Worm (Caenorhabditis elegans) whole organism, L2 larva: ENCODE measurements around the gene F58E6.6.

Experiments used
- C34F6.9 ChIP-seq: fragments of 150-350 bp; optimal IDR thresholded peaks from 2 replicates; lab custom pipeline; 2014; ENCODE audit warnings: missing biosample characterization, missing genetic modification characterization
- F13H6.1 ChIP-seq: sonication (generic microtip); optimal IDR thresholded peaks from 2 replicates; lab custom pipeline; 2016; ENCODE audit warnings: missing genetic modification characterization, missing compliant biosample characterization
- R02D3.7 ChIP-seq: fragments of 150-350 bp; optimal IDR thresholded peaks from 2 replicates; lab custom pipeline; 2014; ENCODE audit warnings: missing biosample characterization, missing genetic modification characterization
- ZK546.5 ChIP-seq: sonication (generic microtip); optimal IDR thresholded peaks from 2 replicates; lab custom pipeline; 2017; ENCODE audit warnings: missing biosample characterization, missing genetic modification characterization
- alr-1 ChIP-seq: fragments of 150-350 bp; optimal IDR thresholded peaks from 2 replicates; lab custom pipeline; 2014; ENCODE audit warnings: missing biosample characterization, missing genetic modification characterization
- aly-2 ChIP-seq: fragments of 150-350 bp; optimal IDR thresholded peaks from 2 replicates; lab custom pipeline; 2014; ENCODE audit warnings: missing biosample characterization, missing genetic modification characterization
- blmp-1 ChIP-seq: sonication (generic microtip); optimal IDR thresholded peaks from 2 replicates; lab custom pipeline; 2017; ENCODE audit warnings: missing genetic modification characterization, mild to moderate bottlenecking, missing compliant biosample characterization, antibody characterized with exemption, moderate library complexity; ENCODE audit not compliant: insufficient read depth
- ceh-16 ChIP-seq: fragments of 150-350 bp; optimal IDR thresholded peaks from 2 replicates; lab custom pipeline; 2014; ENCODE audit warnings: missing biosample characterization, missing genetic modification characterization
- elt-3 ChIP-seq: sonication (generic microtip); optimal IDR thresholded peaks from 2 replicates; lab custom pipeline; 2017; ENCODE audit warnings: missing biosample characterization, missing genetic modification characterization
- fos-1 ChIP-seq: fragments of 150-350 bp; optimal IDR thresholded peaks from 2 replicates; lab custom pipeline; 2014; ENCODE audit warnings: missing biosample characterization, missing genetic modification characterization
- lin-11 ChIP-seq: fragments of 150-350 bp; sonication (generic microtip); optimal IDR thresholded peaks from 2 replicates; lab custom pipeline; 2014; ENCODE audit warnings: missing biosample characterization, missing genetic modification characterization, inconsistent platforms, mixed read lengths
- lin-13 ChIP-seq: fragments of 150-350 bp; optimal IDR thresholded peaks from 2 replicates; lab custom pipeline; 2014; ENCODE audit warnings: missing biosample characterization, missing genetic modification reagents, missing genetic modification characterization
- lin-39 ChIP-seq: fragments of 150-350 bp; optimal IDR thresholded peaks from 2 replicates; lab custom pipeline; 2014; ENCODE audit warnings: missing biosample characterization, missing genetic modification reagents, missing genetic modification characterization
- lsy-2 ChIP-seq, 2 experiments: fragments of 150-350 bp in 1 of 2; sonication (generic microtip) in 1 of 2; optimal IDR thresholded peaks; 2 replicates each; lab custom pipeline; 2014 to 2017; ENCODE audit warnings: missing biosample characterization in 2 of 2, missing genetic modification characterization in 2 of 2
- mdl-1 ChIP-seq, 2 experiments: fragments of 150-350 bp in 1 of 2; sonication (generic microtip) in 1 of 2; optimal IDR thresholded peaks; 2 replicates each; lab custom pipeline; 2017; ENCODE audit warnings: missing biosample characterization in 2 of 2, missing genetic modification characterization in 2 of 2
- nhr-12 ChIP-seq: fragments of 150-350 bp; optimal IDR thresholded peaks from 2 replicates; lab custom pipeline; 2014; ENCODE audit warnings: missing biosample characterization, missing genetic modification characterization
- nhr-129 ChIP-seq: fragments of 150-350 bp; optimal IDR thresholded peaks from 2 replicates; lab custom pipeline; 2014; ENCODE audit warnings: missing biosample characterization, missing genetic modification characterization
- nhr-21 ChIP-seq: fragments of 150-350 bp; optimal IDR thresholded peaks from 2 replicates; lab custom pipeline; 2014; ENCODE audit warnings: missing biosample characterization, missing genetic modification characterization
- nhr-25 ChIP-seq: fragments of 150-350 bp; sonication (generic microtip); optimal IDR thresholded peaks from 3 replicates; lab custom pipeline; 2014; ENCODE audit warnings: missing biosample characterization, missing genetic modification characterization
- nhr-6 ChIP-seq: fragments of 150-350 bp; optimal IDR thresholded peaks from 2 replicates; lab custom pipeline; 2014; ENCODE audit warnings: missing biosample characterization, missing genetic modification characterization
- sem-4 ChIP-seq: fragments of 150-350 bp; optimal IDR thresholded peaks from 2 replicates; lab custom pipeline; 2014; ENCODE audit warnings: missing biosample characterization, missing genetic modification reagents, missing genetic modification characterization
- skn-1 ChIP-seq: sonication (generic microtip); optimal IDR thresholded peaks from 2 replicates; lab custom pipeline; 2017; ENCODE audit warnings: missing biosample characterization, missing genetic modification characterization
- sma-3 ChIP-seq: sonication (generic microtip); optimal IDR thresholded peaks from 2 replicates; lab custom pipeline; 2016; ENCODE audit warnings: missing genetic modification reagents, missing genetic modification characterization, missing compliant biosample characterization
- sma-9 ChIP-seq, 2 experiments: fragments of 150-350 bp in 1 of 2; sonication (generic microtip) in 1 of 2; optimal IDR thresholded peaks; 2 replicates each; lab custom pipeline; 2014 to 2016; ENCODE audit warnings: missing genetic modification characterization in 2 of 2, mild to moderate bottlenecking in 1 of 2, missing biosample characterization in 1 of 2, missing compliant biosample characterization in 1 of 2, missing genetic modification reagents in 1 of 2, moderate library complexity in 1 of 2
- unc-39 ChIP-seq: fragments of 150-350 bp; optimal IDR thresholded peaks from 2 replicates; lab custom pipeline; 2014; ENCODE audit warnings: missing biosample characterization, missing genetic modification characterization
- zag-1 ChIP-seq: fragments of 150-350 bp; optimal IDR thresholded peaks from 2 replicates; lab custom pipeline; 2014; ENCODE audit warnings: missing biosample characterization, missing genetic modification characterization
- ztf-1 ChIP-seq: fragments of 200-800 bp; sonication (Bioruptor generic); conservative IDR thresholded peaks from 2 replicates; pipeline ENCODE4 v1.3.6; 2022; ENCODE audit warnings: missing genetic modification characterization, missing compliant biosample characterization

The F58E6.6 gene

DNA sequence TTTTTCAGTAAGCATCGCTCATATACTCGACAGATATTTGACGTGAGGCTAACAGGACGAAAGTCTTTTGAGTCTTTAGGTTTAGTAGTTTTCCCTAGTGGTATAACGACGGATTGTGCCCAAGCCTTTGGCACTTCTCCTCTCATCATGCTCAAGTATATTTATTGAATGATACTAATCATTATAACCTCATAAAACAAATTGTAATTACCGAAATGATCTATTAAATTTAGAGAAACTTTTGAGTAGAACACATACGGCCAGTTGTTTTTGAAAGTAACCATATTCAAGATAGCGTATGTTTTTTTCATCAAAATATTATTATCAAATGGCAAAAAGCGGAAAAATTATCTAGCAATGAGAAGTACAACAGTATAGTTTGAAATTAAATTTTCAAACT is 18.5 kb upstream of the F58E6.6 start:
- TF ChIP-seq nhr-25 (tag; lab: Kevin White, UChicago) (no peak), elt-3 (tag; lab: Kevin White, UChicago) (no peak)

DNA sequence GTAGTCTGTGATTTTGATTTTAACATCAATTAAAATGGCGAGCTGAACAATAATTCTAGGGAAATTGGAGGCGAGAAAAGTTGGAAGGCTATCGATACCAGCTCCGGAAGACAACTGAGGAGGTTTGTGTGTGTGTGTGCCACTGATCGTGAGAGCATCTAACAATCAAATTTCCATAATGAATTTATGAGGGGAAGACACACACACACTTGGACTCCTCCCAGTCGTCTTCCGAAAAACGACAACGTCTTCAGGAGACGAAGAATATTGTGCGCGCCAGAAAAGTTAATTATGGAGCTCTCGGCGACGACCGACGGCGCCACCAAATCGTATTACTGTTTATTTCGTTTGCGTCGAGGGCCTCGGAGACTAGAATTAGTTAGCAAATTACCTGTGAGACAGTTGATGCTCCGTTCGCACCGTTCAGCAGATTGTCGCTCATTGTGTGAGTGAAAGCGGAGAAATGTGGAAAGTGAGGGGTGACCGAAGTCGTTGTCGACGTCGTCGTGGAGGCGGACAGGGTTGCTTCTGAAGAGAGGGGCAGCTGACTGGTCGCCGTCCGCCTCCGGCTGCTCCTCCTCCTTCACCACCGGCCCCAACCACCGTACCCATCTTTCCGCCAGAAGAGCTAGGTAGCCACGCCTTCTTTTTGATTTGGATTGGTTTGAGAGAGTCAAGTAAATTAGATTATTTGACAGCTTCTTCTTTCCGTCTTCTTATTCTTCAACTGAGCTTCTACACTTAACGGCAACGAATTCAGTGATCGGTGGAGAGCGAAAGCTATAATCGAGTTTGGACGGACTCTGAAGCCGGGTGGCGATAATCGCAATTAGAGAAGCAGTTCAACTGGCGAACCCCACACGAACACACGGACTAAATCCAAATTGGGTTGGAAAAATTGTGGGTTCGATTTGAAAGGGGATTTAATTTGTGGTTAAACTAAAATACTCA is 16.3 kb upstream of the F58E6.6 start, which contains the start of gene unc-42:
Gene unc-42, minus strand, starts transcription at position 564 of the 951 bp plus-strand sequence.
- TF ChIP-seq zag-1 (tag; lab: Kevin White, UChicago) (peak; percentile 54), sma-9 (GFP tag; optimal IDR thresholded peaks at IDR 0.05; lab: Kevin White, UChicago) (peak; percentile 56), sma-9 (tag; optimal IDR thresholded peaks at IDR 0.05; lab: Kevin White, UChicago) (no peak), nhr-129 (tag; lab: Kevin White, UChicago) (no peak), lsy-2 (tag; optimal IDR thresholded peaks at IDR 0.05; lab: Kevin White, UChicago) (peak in 1 of 2 experiments; percentile 30)
- TF ChIP-seq, all 48 proteins: peak for 3

DNA sequence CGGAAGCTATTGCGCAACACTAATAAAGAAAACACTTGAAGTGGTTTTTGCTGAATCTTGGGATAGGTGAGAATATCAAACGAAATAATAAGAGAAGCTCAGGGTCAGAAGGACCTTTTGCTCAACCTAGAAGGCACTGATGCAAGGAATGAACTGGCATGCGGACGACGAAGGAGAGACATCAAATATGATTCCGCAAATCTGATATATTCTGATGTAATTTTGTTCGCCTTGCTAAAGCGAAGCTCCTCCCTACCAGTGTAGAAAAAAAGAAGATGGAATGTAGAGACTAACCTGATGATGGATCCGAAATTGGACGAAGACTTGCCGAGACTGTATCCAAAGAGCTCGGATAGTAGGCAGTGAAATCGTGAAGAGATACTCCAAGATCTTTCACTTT is 15.1 kb upstream of the F58E6.6 start:
- TF ChIP-seq elt-3 (tag; lab: Kevin White, UChicago), result no peak
- TF ChIP-seq blmp-1 (tag; lab: Kevin White, UChicago), result no peak
- TF ChIP-seq mdl-1 (tag; optimal IDR thresholded peaks at IDR 0.05; lab: Kevin White, UChicago), result no peak
- no peak for TF ChIP-seq nhr-12 (tag; lab: Kevin White, UChicago)
- no peak for TF ChIP-seq lin-39 (tag; lab: Kevin White, UChicago)
- no peak for TF ChIP-seq nhr-25 (tag; lab: Kevin White, UChicago)
- no peak for TF ChIP-seq ztf-1 (GFP tag; lab: Robert Waterston, UW)
- no peak for TF ChIP-seq ZK546.5 (tag; lab: Kevin White, UChicago)

DNA sequence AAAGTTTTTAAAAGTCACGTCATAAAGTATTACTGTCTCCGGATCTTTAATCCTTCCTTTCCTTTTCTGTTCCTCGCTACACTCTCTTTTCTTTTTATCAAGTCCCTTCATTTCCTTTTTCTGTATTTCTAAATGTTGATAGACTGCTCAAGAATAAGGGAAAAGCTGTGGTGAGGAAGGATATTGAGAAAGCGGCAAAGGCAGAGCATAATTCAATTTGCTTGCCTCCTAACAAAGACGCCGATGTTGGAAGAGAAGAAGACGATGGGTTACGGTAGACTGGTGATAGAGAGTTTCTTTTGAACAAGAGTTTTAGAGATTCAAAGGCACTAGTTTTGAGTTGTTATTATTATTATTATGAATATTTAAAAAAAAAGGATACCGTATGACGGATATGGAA is 12.8 kb upstream of the F58E6.6 start:
- peak; percentile 39 for TF ChIP-seq C34F6.9 (tag; lab: Kevin White, UChicago)
- no peak for TF ChIP-seq alr-1 (tag; lab: Kevin White, UChicago)
- TF ChIP-seq sem-4 (tag; lab: Kevin White, UChicago), result peak; percentile 12
- no peak for TF ChIP-seq aly-2 (tag; lab: Kevin White, UChicago)
- peak; percentile 0 for TF ChIP-seq zag-1 (tag; lab: Kevin White, UChicago)
- peak; percentile 59 for TF ChIP-seq sma-9 (GFP tag; optimal IDR thresholded peaks at IDR 0.05; lab: Kevin White, UChicago)
- TF ChIP-seq sma-9 (tag; optimal IDR thresholded peaks at IDR 0.05; lab: Kevin White, UChicago), result no peak
- peak; percentile 20 to 81 for TF ChIP-seq lsy-2 (tag; optimal IDR thresholded peaks at IDR 0.05; lab: Kevin White, UChicago)
- TF ChIP-seq nhr-6, result peak; percentile 2

DNA sequence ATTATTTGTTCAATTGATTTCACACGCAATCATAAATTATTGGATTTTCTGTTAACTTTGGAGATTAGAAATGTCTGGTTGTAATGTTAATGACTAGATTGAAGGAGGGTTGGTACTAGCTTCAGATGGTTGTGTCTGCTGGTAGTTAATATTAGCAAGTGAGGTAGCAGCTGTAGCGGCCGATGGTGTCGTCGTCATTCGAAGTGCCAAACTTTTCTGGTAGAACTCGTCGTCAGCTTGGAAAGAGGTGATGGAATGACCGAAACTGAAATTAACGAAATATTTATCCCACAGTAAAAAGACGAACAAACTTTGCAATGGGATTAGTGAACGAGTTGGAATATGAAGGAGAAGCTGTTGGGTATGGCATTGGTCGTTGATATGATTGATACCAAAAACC is 11.7 kb upstream of the F58E6.6 start:
- no peak for TF ChIP-seq lsy-2 (tag; optimal IDR thresholded peaks at IDR 0.05; lab: Kevin White, UChicago)
- no peak for TF ChIP-seq C34F6.9 (tag; lab: Kevin White, UChicago)
- TF ChIP-seq F13H6.1 (tag; lab: Kevin White, UChicago), result no peak
- TF ChIP-seq sem-4 (tag; lab: Kevin White, UChicago), result no peak
- no peak for TF ChIP-seq fos-1 (tag; lab: Kevin White, UChicago)
- TF ChIP-seq nhr-21 (tag; lab: Kevin White, UChicago), result no peak
- TF ChIP-seq unc-39 (tag; lab: Kevin White, UChicago), result no peak
- TF ChIP-seq lin-39 (tag; lab: Kevin White, UChicago), result no peak
- no peak for TF ChIP-seq lin-13 (GFP tag; lab: Kevin White, UChicago)
- no peak for TF ChIP-seq lin-11 (tag; lab: Kevin White, UChicago)

DNA sequence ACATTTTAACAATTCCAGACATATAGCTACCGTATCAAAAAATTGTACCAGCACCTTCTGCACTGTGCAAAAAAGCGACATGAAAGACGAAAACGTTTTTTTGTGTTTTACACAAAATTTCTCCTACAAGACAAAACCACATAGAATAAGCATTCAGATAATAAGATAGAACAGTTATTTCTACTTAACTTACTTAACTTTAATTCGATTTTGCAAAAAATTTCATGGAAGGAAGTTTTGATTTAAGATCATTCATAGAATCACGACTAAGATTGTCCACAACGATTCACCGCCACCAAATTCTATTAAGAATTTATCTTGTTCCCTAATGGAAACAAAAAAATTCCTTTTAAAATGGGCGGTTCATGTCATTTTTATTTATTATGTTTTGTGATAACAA is 10.9 kb upstream of the F58E6.6 start:
- TF ChIP-seq R02D3.7 (no peak), skn-1 (tag; lab: Kevin White, UChicago) (no peak), sma-3 (GFP tag; lab: Kevin White, UChicago) (no peak), ceh-16 (tag; lab: Kevin White, UChicago) (no peak)
